Fruit fly (Drosophila melanogaster): ENCODE results near the gene Idgf2.
A peak's percentile ranks its signal among the peaks of the same experiment; 100 is the strongest.

The Idgf2 gene

dm6 chr2L:16476517-16476916, 29.4 kb downstream of the Idgf2 start (continued):
- TF ChIP-seq CG33213 (GFP tag; optimal IDR thresholded peaks at IDR 0.05) (peak; percentile 16), CG11696 (GFP tag; IDR thresholded peaks at IDR 0.05) (no peak), CG1529 (GFP tag; optimal IDR thresholded peaks at IDR 0.05) (peak; percentile 16), nerfin-1 (tag; optimal IDR thresholded peaks at IDR 0.05) (peak; percentile 13), grau (tag; optimal IDR thresholded peaks at IDR 0.05) (peak; percentile 36), pan (optimal IDR thresholded peaks at IDR 0.05) (no peak), pan (GFP tag; optimal IDR thresholded peaks at IDR 0.05 in 1 of 2, IDR thresholded peaks at IDR 0.05 in 1 of 2) (no peak), CG16779 (GFP tag; IDR thresholded peaks at IDR 0.05) (no peak), HmgZ (tag; optimal IDR thresholded peaks at IDR 0.05) (no peak), BtbVII (GFP tag; optimal IDR thresholded peaks at IDR 0.05) (no peak), da (GFP tag; optimal IDR thresholded peaks at IDR 0.05) (no peak), al (GFP tag; IDR thresholded peaks at IDR 0.05) (no peak), CG15073 (GFP tag; optimal IDR thresholded peaks at IDR 0.05) (no peak), gem (tag; optimal IDR thresholded peaks at IDR 0.05) (peak; percentile 61), maf-S (GFP tag; optimal IDR thresholded peaks at IDR 0.05) (no peak), MTF-1 (GFP tag; optimal IDR thresholded peaks at IDR 0.05; ENCODE audit: borderline replicate concordance) (peak; percentile 37), CHES-1-like (GFP tag; optimal IDR thresholded peaks at IDR 0.05) (no peak), CG2875 (GFP tag; optimal IDR thresholded peaks at IDR 0.05) (peak; percentile 29), lola (GFP tag; optimal IDR thresholded peaks at IDR 0.05) (peak in 1 of 3 experiments; percentile 58), Lhr (GFP tag; optimal IDR thresholded peaks at IDR 0.05) (peak; percentile 49), CG8290 (GFP tag; optimal IDR thresholded peaks at IDR 0.05) (no peak), CG8290 (tag; optimal IDR thresholded peaks at IDR 0.05) (no peak), CG18262 (tag; optimal IDR thresholded peaks at IDR 0.05) (peak; percentile 44), CG6683 (GFP tag; optimal IDR thresholded peaks at IDR 0.05) (no peak), CG16815 (GFP tag; optimal IDR thresholded peaks at IDR 0.05) (no peak), CG11456 (GFP tag; IDR thresholded peaks at IDR 0.05) (no peak), CG1602 (GFP tag; optimal IDR thresholded peaks at IDR 0.05) (no peak), CG1647 (GFP tag; optimal IDR thresholded peaks at IDR 0.05) (peak; percentile 12), MESR4 (GFP tag; optimal IDR thresholded peaks at IDR 0.05) (no peak), CG12104 (GFP tag; optimal IDR thresholded peaks at IDR 0.05) (peak; percentile 31), zen (tag; optimal IDR thresholded peaks at IDR 0.05) (peak; percentile 23), D (optimal IDR thresholded peaks at IDR 0.05) (no peak), D (GFP tag; optimal IDR thresholded peaks at IDR 0.05) (peak; percentile 16), az2 (GFP tag; optimal IDR thresholded peaks at IDR 0.05) (no peak), Xrp1 (GFP tag; IDR thresholded peaks at IDR 0.05) (peak; percentile 30; the same call in 1 of the 2 replicates), CG7556 (GFP tag; optimal IDR thresholded peaks at IDR 0.05) (peak; percentile 24), unpg (GFP tag; optimal IDR thresholded peaks at IDR 0.05) (peak; percentile 40), ase (GFP tag; IDR thresholded peaks at IDR 0.05) (0 out of 3 replicates have a peak, but pooled peaks have one; percentile 23), sisA (GFP tag; IDR thresholded peaks at IDR 0.05) (no peak), CG13894 (tag; optimal IDR thresholded peaks at IDR 0.05) (no peak), ERR (GFP tag; optimal IDR thresholded peaks at IDR 0.05) (no peak), tup (GFP tag; optimal IDR thresholded peaks at IDR 0.05) (no peak), gt (GFP tag; IDR thresholded peaks at IDR 0.05) (no peak), CG15601 (tag; optimal IDR thresholded peaks at IDR 0.05) (peak; percentile 40), grn (GFP tag; optimal IDR thresholded peaks at IDR 0.05) (peak; percentile 22), CG12236 (GFP tag; optimal IDR thresholded peaks at IDR 0.05) (peak; percentile 18), phol (tag; optimal IDR thresholded peaks at IDR 0.05) (peak; percentile 7), Nf-YB (GFP tag; optimal IDR thresholded peaks at IDR 0.05) (peak; percentile 35), CG4282 (GFP tag; optimal IDR thresholded peaks at IDR 0.05) (no peak), Sox100B (GFP tag; optimal IDR thresholded peaks at IDR 0.05) (no peak), Scr (GFP tag; IDR thresholded peaks at IDR 0.05; ENCODE audit: partially characterized antibody) (no peak), Oli (tag; optimal IDR thresholded peaks at IDR 0.05) (peak; percentile 12)

Data from whole organism, embryonic.